Worm (Caenorhabditis elegans): Measurements from ENCODE around the gene R07A4.3.
A peak's percentile ranks its signal among the peaks of the same experiment; 100 is the strongest.

The R07A4.3 gene

ce11 chrX:10721954-10722353 lies 31.5 kb upstream of the R07A4.3 start, which contains the start of gene mbr-1:
mbr-1 (minus strand) TSS chrX:10722054.
- TF ChIP-seq fkh-10 (GFP tag; optimal IDR thresholded peaks at IDR 0.05), result no peak

- TF ChIP-seq unc-98 (GFP tag; IDR thresholded peaks at IDR 0.05), result no peak
- TF ChIP-seq ceh-82 (tag; optimal IDR thresholded peaks at IDR 0.05), result no peak
- TF ChIP-seq aha-1 (tag; optimal IDR thresholded peaks at IDR 0.05), result no peak
- TF ChIP-seq C16A3.4 (tag; optimal IDR thresholded peaks at IDR 0.05), result no peak
- no peak for TF ChIP-seq grh-1 (GFP tag; IDR thresholded peaks at IDR 0.05)
- TF ChIP-seq nhr-11 (tag; optimal IDR thresholded peaks at IDR 0.05), result no peak
- TF ChIP-seq skn-1 (tag; optimal IDR thresholded peaks at IDR 0.05), result no peak
- no peak for TF ChIP-seq ztf-4 (tag; optimal IDR thresholded peaks at IDR 0.05)
- TF ChIP-seq egl-27 (tag; optimal IDR thresholded peaks at IDR 0.05), result no peak
- TF ChIP-seq pag-3 (tag; optimal IDR thresholded peaks at IDR 0.05; ENCODE audit: borderline replicate concordance, insufficient read depth), result no peak
- TF ChIP-seq hlh-4 (tag; optimal IDR thresholded peaks at IDR 0.05), result no peak
- TF ChIP-seq zag-1 (tag; optimal IDR thresholded peaks at IDR 0.05), result no peak
- TF ChIP-seq nhr-84 (tag; optimal IDR thresholded peaks at IDR 0.05), result no peak
- TF ChIP-seq lin-15B (tag; optimal IDR thresholded peaks at IDR 0.05), result no peak
- no peak for TF ChIP-seq unc-86 (tag; optimal IDR thresholded peaks at IDR 0.05)
- TF ChIP-seq F16B12.6 (tag; optimal IDR thresholded peaks at IDR 0.05), result no peak
Measured at ce11 chrX:10727696-10728095, 25.8 kb upstream of the R07A4.3 start.

ce11 chrX:10731837-10732236 lies 21.7 kb upstream of the R07A4.3 start:
- TF ChIP-seq nhr-47 (tag; optimal IDR thresholded peaks at IDR 0.05), result peak; percentile 32
- TF ChIP-seq zip-4 (GFP tag; optimal IDR thresholded peaks at IDR 0.05), result no peak
- TF ChIP-seq mdl-1 (tag; optimal IDR thresholded peaks at IDR 0.05), result no peak
- no peak for TF ChIP-seq efl-1 (optimal IDR thresholded peaks at IDR 0.05)
- TF ChIP-seq efl-1 (GFP tag; optimal IDR thresholded peaks at IDR 0.05 in 1 of 2), result peak in 1 of 2 experiments; percentile 76
- TF ChIP-seq lin-14 (GFP tag; optimal IDR thresholded peaks at IDR 0.05), result peak; percentile 26
- peak; percentile 0 for TF ChIP-seq swsn-7 (tag; optimal IDR thresholded peaks at IDR 0.05)
- no peak for TF ChIP-seq unc-30 (tag; optimal IDR thresholded peaks at IDR 0.05)
- peak; percentile 18 for TF ChIP-seq C16A3.4 (tag; optimal IDR thresholded peaks at IDR 0.05)
- TF ChIP-seq Y116A8C.19 (tag; optimal IDR thresholded peaks at IDR 0.05; ENCODE audit: borderline replicate concordance), result no peak
- TF ChIP-seq nhr-20 (tag; optimal IDR thresholded peaks at IDR 0.05), result peak; percentile 40
- peak; percentile 46 for TF ChIP-seq snu-23 (GFP tag; optimal IDR thresholded peaks at IDR 0.05)
- TF ChIP-seq nhr-19 (GFP tag; conservative IDR thresholded peaks at IDR 0.05), result peak; percentile 14; the same call in 1 of the 2 replicates
- peak; percentile 26 for TF ChIP-seq nhr-71 (tag; optimal IDR thresholded peaks at IDR 0.05)

ce11 chrX:10734026-10734425 lies 19.5 kb upstream of the R07A4.3 start, which contains the start of gene egl-36:
egl-36 (plus strand) TSS chrX:10734326.
- no peak for TF ChIP-seq snu-23 (GFP tag; optimal IDR thresholded peaks at IDR 0.05)
- no peak for TF ChIP-seq ceh-90 (tag; optimal IDR thresholded peaks at IDR 0.05)
- TF ChIP-seq nhr-20 (tag; optimal IDR thresholded peaks at IDR 0.05), result no peak
- TF ChIP-seq C34B4.2 (tag; optimal IDR thresholded peaks at IDR 0.05), result no peak
- TF ChIP-seq ztf-11 (tag; optimal IDR thresholded peaks at IDR 0.05), result no peak
- no peak for TF ChIP-seq dpl-1 (GFP tag; optimal IDR thresholded peaks at IDR 0.05)
- TF ChIP-seq unc-130 (tag; optimal IDR thresholded peaks at IDR 0.05), result no peak
- no peak for TF ChIP-seq lin-14 (GFP tag; optimal IDR thresholded peaks at IDR 0.05)
- no peak for TF ChIP-seq lsy-2 (tag; optimal IDR thresholded peaks at IDR 0.05)
- TF ChIP-seq fos-1 (tag; optimal IDR thresholded peaks at IDR 0.05), result no peak
- no peak for TF ChIP-seq F16B12.6 (tag; optimal IDR thresholded peaks at IDR 0.05)
- TF ChIP-seq lin-13 (GFP tag; optimal IDR thresholded peaks at IDR 0.05), result no peak
- no peak for TF ChIP-seq dsc-1 (tag; optimal IDR thresholded peaks at IDR 0.05)
- no peak for TF ChIP-seq tlp-1 (tag; optimal IDR thresholded peaks at IDR 0.05)
